Worm (Caenorhabditis elegans): Measurements from ENCODE around the gene W01G7.4.
A peak's percentile ranks its signal among the peaks of the same experiment; 100 is the strongest.

Gene W01G7.4

DNA sequence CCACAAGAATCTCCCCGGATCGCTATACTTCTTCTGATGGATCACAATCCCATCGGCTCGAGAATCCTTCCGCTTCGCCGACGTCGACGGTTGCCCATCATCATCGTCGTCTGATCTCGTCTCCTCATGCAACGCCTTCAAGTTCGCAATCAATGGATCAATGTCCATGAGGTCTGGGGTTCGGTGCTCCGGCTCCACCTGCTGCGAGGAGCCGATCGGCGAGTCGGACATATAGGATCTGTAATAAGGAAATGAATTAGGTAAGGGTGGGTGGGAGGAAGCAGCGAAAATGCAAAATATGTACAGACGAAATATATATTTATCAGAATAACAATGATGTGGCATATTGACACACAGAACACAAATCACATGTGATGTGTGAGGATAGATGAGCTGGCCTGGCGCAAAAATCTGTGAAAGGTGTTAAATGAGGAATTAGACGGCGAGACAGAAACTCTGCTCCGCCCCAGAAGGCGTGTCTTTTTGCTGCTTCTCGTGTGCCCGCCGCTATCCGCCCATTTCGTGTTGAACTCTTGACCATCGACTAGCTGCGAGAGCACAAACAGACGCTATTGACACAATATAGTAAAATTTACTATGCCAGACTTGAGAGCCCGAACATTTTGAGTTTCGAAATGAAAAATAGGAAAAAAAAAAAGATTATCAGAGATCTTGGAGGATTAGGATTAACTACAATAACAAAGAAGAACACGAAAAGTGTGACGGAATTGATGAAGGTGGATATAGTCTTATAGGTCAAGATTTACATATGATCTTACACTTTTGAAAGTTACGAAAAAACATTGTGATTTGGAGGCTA, 22.8 kb upstream of the W01G7.4 start:
- TF ChIP-seq lin-54 (GFP tag; optimal IDR thresholded peaks at IDR 0.05) (no peak), zfh-2 (GFP tag; conservative IDR thresholded peaks at IDR 0.05) (peak; percentile 70)

DNA sequence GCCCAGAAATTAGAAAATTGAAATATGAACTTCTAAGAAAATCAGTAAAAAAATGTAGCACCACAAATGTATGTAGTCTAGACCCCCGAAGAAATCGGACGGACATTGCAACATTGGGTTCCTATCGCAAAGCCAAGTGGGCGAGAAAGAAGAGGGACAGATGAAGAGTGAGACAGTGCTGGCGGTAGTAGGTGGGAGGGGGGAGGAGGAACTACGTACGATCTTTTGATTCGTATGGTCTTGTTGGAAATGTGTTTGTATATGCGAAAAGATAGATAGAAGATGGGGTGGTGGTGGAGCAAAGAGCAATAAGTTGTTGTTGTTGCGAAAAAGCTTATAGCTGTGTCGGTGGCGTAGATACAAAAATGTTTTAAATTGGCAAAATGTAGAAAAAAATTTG, 22.2 kb upstream of the W01G7.4 start:
- peak; percentile 1 for TF ChIP-seq nhr-80 (tag; optimal IDR thresholded peaks at IDR 0.05)
- no peak for TF ChIP-seq K12H6.12 (tag; optimal IDR thresholded peaks at IDR 0.05)

DNA sequence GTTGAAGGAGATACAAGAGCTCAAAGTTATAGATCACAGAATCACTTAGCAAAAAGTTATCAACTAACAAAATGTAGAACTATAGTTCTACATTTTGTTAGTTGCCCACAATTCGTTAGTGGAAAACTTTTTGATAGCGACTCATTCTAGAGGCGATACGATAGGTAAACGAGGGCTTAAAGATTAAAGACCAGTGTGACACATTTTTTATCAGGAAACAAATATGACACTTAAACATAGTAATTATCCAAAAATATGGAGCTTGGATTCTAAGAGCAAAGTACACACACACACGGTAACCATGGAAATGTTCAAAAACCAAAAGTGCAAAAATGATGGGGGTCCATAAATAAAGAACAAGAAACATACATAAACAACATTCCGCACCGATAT, 20.7 kb upstream of the W01G7.4 start:
- TF ChIP-seq ceh-58 (GFP tag; IDR thresholded peaks at IDR 0.05) (no peak), lin-35 (GFP tag; optimal IDR thresholded peaks at IDR 0.05) (no peak), sdz-38 (tag; optimal IDR thresholded peaks at IDR 0.05) (no peak), gei-17 (GFP tag; optimal IDR thresholded peaks at IDR 0.05) (no peak), lag-1 (GFP tag; IDR thresholded peaks at IDR 0.05) (no peak)

DNA sequence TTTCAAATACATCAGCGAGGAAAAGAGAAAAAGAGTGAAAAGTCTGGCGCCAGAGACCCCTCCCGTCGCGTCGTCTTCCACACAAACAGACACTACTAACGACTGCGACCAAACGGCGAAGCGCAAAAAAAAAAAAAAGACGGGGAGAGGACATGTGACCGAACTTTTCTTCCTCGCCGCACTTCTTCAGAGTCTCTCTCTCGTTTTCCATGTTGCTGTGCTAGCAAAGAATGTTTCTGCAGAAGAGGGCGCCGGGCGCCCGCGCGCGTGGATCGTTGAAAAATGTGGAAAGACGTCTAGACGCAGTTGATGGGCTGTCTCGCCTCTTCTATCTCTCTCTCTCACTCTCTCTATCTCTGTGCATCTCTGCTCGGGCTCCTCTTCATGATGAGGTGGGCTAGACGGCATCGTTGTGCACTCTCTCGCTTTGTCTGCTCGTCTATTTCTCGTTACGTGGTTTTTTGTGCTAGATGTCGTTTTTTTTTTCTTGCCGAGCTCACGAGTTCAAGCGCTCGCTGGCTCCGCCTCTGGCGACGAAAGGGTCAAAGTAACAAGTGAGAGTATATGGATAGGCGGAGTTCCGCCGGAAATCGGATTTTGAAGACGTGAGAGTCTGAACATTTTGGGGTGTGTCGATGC, 20.2 kb upstream of the W01G7.4 start:
- no peak for TF ChIP-seq F37B4.10 (GFP tag; IDR thresholded peaks at IDR 0.05)
- no peak for TF ChIP-seq cebp-2 (GFP tag; IDR thresholded peaks at IDR 0.05)
- peak; percentile 84 for TF ChIP-seq C06A6.2 (GFP tag; conservative IDR thresholded peaks at IDR 0.05)
- TF ChIP-seq egl-18 (GFP tag; IDR thresholded peaks at IDR 0.05), result 0 out of 2 replicates have a peak, but pooled peaks have one; percentile 74
- TF ChIP-seq athp-1 (tag; optimal IDR thresholded peaks at IDR 0.05), result peak; percentile 17
- TF ChIP-seq madf-8 (GFP tag; conservative IDR thresholded peaks at IDR 0.05), result no peak
- TF ChIP-seq ceh-58 (GFP tag; IDR thresholded peaks at IDR 0.05), result no peak
- TF ChIP-seq xnd-1 (tag; optimal IDR thresholded peaks at IDR 0.05), result no peak
- TF ChIP-seq Y53F4B.3 (GFP tag; IDR thresholded peaks at IDR 0.05), result no peak
- no peak for TF ChIP-seq Y79H2A.3 (GFP tag; conservative IDR thresholded peaks at IDR 0.05)
- TF ChIP-seq tbx-9 (tag; optimal IDR thresholded peaks at IDR 0.05; ENCODE audit: borderline replicate concordance), result no peak
- TF ChIP-seq sptf-2 (GFP tag; optimal IDR thresholded peaks at IDR 0.05), result no peak
- no peak for TF ChIP-seq mxl-1 (tag; optimal IDR thresholded peaks at IDR 0.05)
- TF ChIP-seq lir-1 (GFP tag; conservative IDR thresholded peaks at IDR 0.05), result peak; percentile 53; the same call in 1 of the 2 replicates
- no peak for TF ChIP-seq dpl-1 (GFP tag; optimal IDR thresholded peaks at IDR 0.05)
- peak; percentile 94 for TF ChIP-seq madf-10 (tag; optimal IDR thresholded peaks at IDR 0.05)
- TF ChIP-seq rec-8 (tag; optimal IDR thresholded peaks at IDR 0.05), result no peak
- TF ChIP-seq hmg-20 (GFP tag; IDR thresholded peaks at IDR 0.05), result no peak
- TF ChIP-seq F55B11.4 (tag; optimal IDR thresholded peaks at IDR 0.05; ENCODE audit: borderline replicate concordance, insufficient read depth), result no peak
- peak; percentile 14 for TF ChIP-seq tlf-1 (GFP tag; optimal IDR thresholded peaks at IDR 0.05)
- TF ChIP-seq B0035.1 (tag; optimal IDR thresholded peaks at IDR 0.05), result peak; percentile 80
- TF ChIP-seq gei-17 (GFP tag; optimal IDR thresholded peaks at IDR 0.05), result peak; percentile 71
- no peak for TF ChIP-seq him-1 (tag; optimal IDR thresholded peaks at IDR 0.05)
- TF ChIP-seq somi-1 (GFP tag; optimal IDR thresholded peaks at IDR 0.05), result peak; percentile 92
- no peak for TF ChIP-seq ccch-3 (GFP tag; optimal IDR thresholded peaks at IDR 0.05)
- no peak for TF ChIP-seq snpc-1.3 (tag; optimal IDR thresholded peaks at IDR 0.05; ENCODE audit: insufficient read depth)
- TF ChIP-seq die-1 (tag; optimal IDR thresholded peaks at IDR 0.05), result peak; percentile 57
- peak; percentile 25 for TF ChIP-seq snpc-4 (GFP tag; optimal IDR thresholded peaks at IDR 0.05)
- peak in 3 of 4 experiments; percentile 71 to 87 (median 85) for TF ChIP-seq snpc-4 (tag; optimal IDR thresholded peaks at IDR 0.05)
- TF ChIP-seq mcd-1 (GFP tag; IDR thresholded peaks at IDR 0.05), result peak; percentile 86
- TF ChIP-seq nfyb-1 (GFP tag; IDR thresholded peaks at IDR 0.05), result peak; percentile 87
- peak; percentile 85; the same call in 1 of the 2 replicates for TF ChIP-seq let-526 (GFP tag; IDR thresholded peaks at IDR 0.05)
- TF ChIP-seq lin-54 (GFP tag; optimal IDR thresholded peaks at IDR 0.05), result peak; percentile 48
- TF ChIP-seq K11D2.4 (GFP tag; IDR thresholded peaks at IDR 0.05), result peak; percentile 94
- no peak for TF ChIP-seq attf-3 (GFP tag; conservative IDR thresholded peaks at IDR 0.05)
